Fruit fly (Drosophila melanogaster): ENCODE results near the gene xmas.

Gene xmas

dm6 chrX:17125017-17125821 is 33.9 kb downstream of the xmas start (continued):
- TF ChIP-seq CG9139 (GFP tag; optimal IDR thresholded peaks at IDR 0.05) (peak; percentile 44), CG11762 (GFP tag; optimal IDR thresholded peaks at IDR 0.05; ENCODE audit: insufficient read depth) (peak; percentile 10), Hr38 (GFP tag; optimal IDR thresholded peaks at IDR 0.05) (no peak), CG1621 (tag; optimal IDR thresholded peaks at IDR 0.05) (no peak), CG7368 (GFP tag; optimal IDR thresholded peaks at IDR 0.05) (peak; percentile 9), dsx (GFP tag; optimal IDR thresholded peaks at IDR 0.05; ENCODE audit: poor library complexity, severe bottlenecking) (peak; percentile 8), Sox102F (GFP tag; optimal IDR thresholded peaks at IDR 0.05) (no peak), spab (GFP tag; optimal IDR thresholded peaks at IDR 0.05) (peak; percentile 19), CG11294 (GFP tag; IDR thresholded peaks at IDR 0.05) (no peak), esn (GFP tag; optimal IDR thresholded peaks at IDR 0.05) (peak; percentile 44), CG32006 (GFP tag; optimal IDR thresholded peaks at IDR 0.05) (peak; percentile 29), CG3919 (GFP tag; optimal IDR thresholded peaks at IDR 0.05) (peak; percentile 29), CG8119 (GFP tag; IDR thresholded peaks at IDR 0.05) (peak; percentile 32; the same call in 1 of the 3 replicates), CG11902 (GFP tag; optimal IDR thresholded peaks at IDR 0.05) (peak; percentile 13), CG8632 (GFP tag; optimal IDR thresholded peaks at IDR 0.05) (peak; percentile 10), CG6854 (GFP tag; optimal IDR thresholded peaks at IDR 0.05) (no peak), Lpt (GFP tag; optimal IDR thresholded peaks at IDR 0.05) (no peak), CG10669 (GFP tag; optimal IDR thresholded peaks at IDR 0.05) (peak; percentile 43), Eip93F (GFP tag; optimal IDR thresholded peaks at IDR 0.05) (no peak), Smox (GFP tag; optimal IDR thresholded peaks at IDR 0.05) (peak; percentile 15), CG6163 (GFP tag; IDR thresholded peaks at IDR 0.05) (peak; percentile 47; the same call in 1 of the 3 replicates)

dm6 chrX:17123545-17124203 is 35.4 kb downstream of the xmas start:
- TF ChIP-seq CG6276 (GFP tag; optimal IDR thresholded peaks at IDR 0.05) (peak; percentile 50), Eip93F (GFP tag; optimal IDR thresholded peaks at IDR 0.05) (peak; percentile 1), fd59A (GFP tag; optimal IDR thresholded peaks at IDR 0.05) (no peak), salr (GFP tag; optimal IDR thresholded peaks at IDR 0.05) (peak in 1 of 2 experiments; percentile 16), Smox (GFP tag; optimal IDR thresholded peaks at IDR 0.05) (peak; percentile 60), Hr38 (GFP tag; optimal IDR thresholded peaks at IDR 0.05) (no peak), svp (GFP tag) (peak; percentile 92), Eip75B (GFP tag; optimal IDR thresholded peaks at IDR 0.05) (peak; percentile 58), OdsH (GFP tag; optimal IDR thresholded peaks at IDR 0.05) (peak; percentile 58), CG11762 (GFP tag; optimal IDR thresholded peaks at IDR 0.05; ENCODE audit: insufficient read depth) (peak; percentile 48), dac (GFP tag; optimal IDR thresholded peaks at IDR 0.05) (peak; percentile 10), CG6792 (GFP tag; optimal IDR thresholded peaks at IDR 0.05) (peak; percentile 52), CG32006 (GFP tag; optimal IDR thresholded peaks at IDR 0.05) (peak; percentile 66), achi (GFP tag; optimal IDR thresholded peaks at IDR 0.05) (peak; percentile 50), CG8119 (GFP tag; IDR thresholded peaks at IDR 0.05) (peak; percentile 38; the same call in 1 of the 3 replicates), CG4318 (GFP tag; optimal IDR thresholded peaks at IDR 0.05) (peak; percentile 20), net (GFP tag; optimal IDR thresholded peaks at IDR 0.05) (peak; percentile 40), Hr4 (GFP tag; optimal IDR thresholded peaks at IDR 0.05) (peak; percentile 64), Gug (GFP tag; IDR thresholded peaks at IDR 0.05) (peak; percentile 43), CG6808 (GFP tag; optimal IDR thresholded peaks at IDR 0.05) (peak; percentile 34), Blimp-1 (GFP tag; optimal IDR thresholded peaks at IDR 0.05) (no peak), CG6163 (GFP tag; IDR thresholded peaks at IDR 0.05) (peak; percentile 52; the same call in 1 of the 3 replicates), esn (GFP tag; optimal IDR thresholded peaks at IDR 0.05) (peak; percentile 66), Sox14 (GFP tag; optimal IDR thresholded peaks at IDR 0.05) (peak; percentile 18), CG8632 (GFP tag; optimal IDR thresholded peaks at IDR 0.05) (peak; percentile 68), CG11902 (GFP tag; optimal IDR thresholded peaks at IDR 0.05) (peak; percentile 21), Eip78C (GFP tag) (peak; percentile 89), CG3919 (GFP tag; optimal IDR thresholded peaks at IDR 0.05) (peak; percentile 52), CG31627 (GFP tag; optimal IDR thresholded peaks at IDR 0.05) (peak; percentile 48), CG15336 (GFP tag; IDR thresholded peaks at IDR 0.05) (peak; percentile 49; the same call in 1 of the 2 replicates), CG10631 (GFP tag; optimal IDR thresholded peaks at IDR 0.05) (peak; percentile 41), pdm3 (GFP tag; optimal IDR thresholded peaks at IDR 0.05) (peak; percentile 77), fd85E (GFP tag; optimal IDR thresholded peaks at IDR 0.05) (no peak), vri (GFP tag; optimal IDR thresholded peaks at IDR 0.05) (no peak), Ets21C (GFP tag; optimal IDR thresholded peaks at IDR 0.05) (peak; percentile 10)

All from whole organism, prepupa.